Fruit fly (Drosophila melanogaster) whole organism, embryonic: ENCODE data around the gene Cpr67Fa1.

Source experiments
- Atf6 ChIP-seq: fragments of 200-800 bp; sonication (Bioruptor generic); IDR thresholded peaks from 2 replicates; pipeline ENCODE4 v1.3.6; 2022; ENCODE audit warnings: missing biosample characterization, missing genetic modification characterization
- B-H2 ChIP-seq: fragments of 200-800 bp; sonication (Bioruptor generic); optimal IDR thresholded peaks from 2 replicates; lab custom pipeline; 2018; ENCODE audit warnings: missing biosample characterization, mild to moderate bottlenecking, missing genetic modification characterization
- CG1024 ChIP-seq: fragments of 200-800 bp; sonication (Bioruptor generic); IDR thresholded peaks from 2 replicates; pipeline ENCODE4 v1.3.6; 2022; ENCODE audit warnings: missing biosample characterization, missing genetic modification characterization
- CG11093 ChIP-seq: fragments of 200-800 bp; sonication (Bioruptor generic); IDR thresholded peaks from 3 replicates; pipeline ENCODE4 v1.3.6; 2022; ENCODE audit warnings: missing biosample characterization, missing genetic modification characterization
- CG12744 ChIP-seq: fragments of 200-800 bp; sonication (Bioruptor generic); optimal IDR thresholded peaks from 2 replicates; lab custom pipeline; 2016; ENCODE audit warnings: missing biosample characterization, missing genetic modification characterization
- CG13287 ChIP-seq: fragments of 200-800 bp; sonication (Bioruptor generic); IDR thresholded peaks from 2 replicates; pipeline ENCODE4 v1.3.6; 2022; ENCODE audit warnings: missing biosample characterization, missing genetic modification characterization; ENCODE audit not compliant: partially characterized antibody
- CG1529 ChIP-seq: fragments of 200-800 bp; sonication (Bioruptor generic); optimal IDR thresholded peaks from 3 replicates; lab custom pipeline; 2018; ENCODE audit warnings: missing biosample characterization, missing genetic modification characterization
- CG16815 ChIP-seq: fragments of 200-800 bp; sonication (Bioruptor generic); optimal IDR thresholded peaks from 3 replicates; lab custom pipeline; 2017; ENCODE audit warnings: missing biosample characterization, mild to moderate bottlenecking, missing genetic modification characterization
- CG17361 ChIP-seq: fragments of 200-800 bp; sonication (Bioruptor generic); IDR thresholded peaks from 3 replicates; pipeline ENCODE4 v1.3.6; 2022; ENCODE audit warnings: missing biosample characterization, missing genetic modification characterization
- CG18476 ChIP-seq: fragments of 200-800 bp; sonication (Bioruptor generic); optimal IDR thresholded peaks from 2 replicates; lab custom pipeline; 2016; ENCODE audit warnings: missing biosample characterization, mild to moderate bottlenecking, missing genetic modification characterization
- CG2199 ChIP-seq: fragments of 200-800 bp; sonication (Bioruptor generic); IDR thresholded peaks from 3 replicates; pipeline ENCODE4 v1.3.6; 2022; ENCODE audit warnings: missing biosample characterization, missing genetic modification characterization
- CG30403 ChIP-seq: fragments of 200-800 bp; sonication (Bioruptor generic); optimal IDR thresholded peaks from 3 replicates; lab custom pipeline; 2016; ENCODE audit warnings: missing biosample characterization, missing genetic modification characterization
- CG31224 ChIP-seq: fragments of 200-800 bp; sonication (Bioruptor generic); IDR thresholded peaks from 2 replicates; pipeline ENCODE4 v1.3.6; 2022; ENCODE audit warnings: missing biosample characterization, missing genetic modification characterization
- CG4282 ChIP-seq: fragments of 200-800 bp; sonication (Bioruptor generic); optimal IDR thresholded peaks from 2 replicates; lab custom pipeline; 2016; ENCODE audit warnings: missing biosample characterization, missing genetic modification characterization
- CG4730 ChIP-seq: fragments of 200-800 bp; sonication (Bioruptor generic); IDR thresholded peaks from 2 replicates; pipeline ENCODE4 v1.3.6; 2022; ENCODE audit warnings: missing biosample characterization, missing genetic modification characterization
- CG6175 ChIP-seq: fragments of 200-800 bp; sonication (Bioruptor generic); IDR thresholded peaks from 3 replicates; pipeline ENCODE4 v1.3.6; 2022; ENCODE audit warnings: missing biosample characterization, missing genetic modification characterization
- CG6683 ChIP-seq: fragments of 200-800 bp; sonication (Bioruptor generic); optimal IDR thresholded peaks from 2 replicates; lab custom pipeline; 2017; ENCODE audit warnings: missing biosample characterization, mild to moderate bottlenecking, missing genetic modification characterization, missing genetic modification reagents
- CG7745 ChIP-seq: fragments of 200-800 bp; sonication (Bioruptor generic); optimal IDR thresholded peaks from 2 replicates; lab custom pipeline; 2018; ENCODE audit warnings: missing biosample characterization, mild to moderate bottlenecking, missing genetic modification characterization, moderate library complexity
- CG7963 ChIP-seq: fragments of 200-800 bp; sonication (Bioruptor generic); IDR thresholded peaks from 3 replicates; pipeline ENCODE4 v1.3.6; 2022; ENCODE audit warnings: missing biosample characterization, missing genetic modification characterization; ENCODE audit not compliant: partially characterized antibody
- CG8089 ChIP-seq: fragments of 200-800 bp; sonication (Bioruptor generic); optimal IDR thresholded peaks from 3 replicates; lab custom pipeline; 2016; ENCODE audit warnings: missing biosample characterization, missing genetic modification characterization
- CG8478 ChIP-seq: fragments of >200 bp; optimal IDR thresholded peaks from 2 replicates; lab custom pipeline; 2018
- CG8765 ChIP-seq: fragments of 200-800 bp; sonication (Bioruptor generic); IDR thresholded peaks from 2 replicates; pipeline ENCODE4 v1.3.6; 2022; ENCODE audit warnings: missing biosample characterization, missing genetic modification characterization
- CG8944 ChIP-seq: fragments of 200-800 bp; sonication (Bioruptor generic); optimal IDR thresholded peaks from 3 replicates; lab custom pipeline; 2016; ENCODE audit warnings: missing biosample characterization, missing genetic modification characterization
- CkIIα-i1 ChIP-seq: fragments of 200-800 bp; sonication (Bioruptor generic); IDR thresholded peaks from 2 replicates; pipeline ENCODE4 v1.3.6; 2022; ENCODE audit warnings: missing biosample characterization, missing genetic modification characterization
- Dll ChIP-seq: fragments of 200-800 bp; sonication (Bioruptor generic); IDR thresholded peaks from 4 replicates; pipeline ENCODE4 v1.3.6; 2022; ENCODE audit warnings: missing biosample characterization, missing genetic modification characterization; ENCODE audit not compliant: partially characterized antibody
- Doc2 ChIP-seq: fragments of 200-800 bp; sonication (Bioruptor generic); IDR thresholded peaks from 2 replicates; pipeline ENCODE4 v1.3.6; 2022; ENCODE audit warnings: missing biosample characterization, missing genetic modification characterization
- Hr3 ChIP-seq: fragments of 200-800 bp; sonication (Bioruptor generic); optimal IDR thresholded peaks from 3 replicates; lab custom pipeline; 2016; ENCODE audit warnings: missing biosample characterization, missing genetic modification characterization
- Hsf ChIP-seq: fragments of 200-800 bp; sonication (Bioruptor generic); optimal IDR thresholded peaks from 3 replicates; lab custom pipeline; 2016; ENCODE audit warnings: missing biosample characterization, missing genetic modification characterization
- Nf-YB ChIP-seq: fragments of 200-800 bp; sonication (Bioruptor generic); optimal IDR thresholded peaks from 3 replicates; lab custom pipeline; 2019; ENCODE audit warnings: missing biosample characterization, mild to moderate bottlenecking, missing genetic modification characterization, moderate library complexity
- Sox102F ChIP-seq: fragments of 200-800 bp; sonication (Bioruptor generic); optimal IDR thresholded peaks from 2 replicates; lab custom pipeline; 2018; ENCODE audit warnings: missing biosample characterization, mild to moderate bottlenecking, missing genetic modification characterization, moderate library complexity
- Sry-β ChIP-seq: fragments of 200-800 bp; sonication (Bioruptor generic); optimal IDR thresholded peaks from 2 replicates; lab custom pipeline; 2018; ENCODE audit warnings: missing biosample characterization, mild to moderate bottlenecking, missing genetic modification characterization, moderate library complexity
- TFAM ChIP-seq: fragments of 200-800 bp; sonication (Bioruptor generic); optimal IDR thresholded peaks from 2 replicates; lab custom pipeline; 2017; ENCODE audit warnings: missing biosample characterization, missing genetic modification characterization, inconsistent platforms
- bigmax ChIP-seq: fragments of 200-800 bp; sonication (Bioruptor generic); optimal IDR thresholded peaks from 2 replicates; lab custom pipeline; 2018; ENCODE audit warnings: missing biosample characterization, mild to moderate bottlenecking, missing genetic modification characterization
- caup ChIP-seq: fragments of 200-800 bp; sonication (Bioruptor generic); optimal IDR thresholded peaks from 3 replicates; lab custom pipeline; 2017; ENCODE audit warnings: missing biosample characterization, mild to moderate bottlenecking, missing genetic modification characterization, moderate library complexity; ENCODE audit not compliant: severe bottlenecking
- ci ChIP-seq: fragments of 200-800 bp; sonication (Bioruptor generic); IDR thresholded peaks from 3 replicates; pipeline ENCODE4 v1.3.6; 2022; ENCODE audit warnings: missing biosample characterization, missing genetic modification characterization
- cwo ChIP-seq: fragments of 200-800 bp; sonication (Bioruptor generic); optimal IDR thresholded peaks from 3 replicates; lab custom pipeline; 2017; ENCODE audit warnings: missing biosample characterization, missing genetic modification characterization, mild to moderate bottlenecking, moderate library complexity, missing genetic modification reagents
- da ChIP-seq: fragments of 200-800 bp; sonication (Bioruptor generic); optimal IDR thresholded peaks from 2 replicates; lab custom pipeline; 2016; ENCODE audit warnings: missing biosample characterization, missing genetic modification characterization
- danr ChIP-seq: fragments of 200-800 bp; sonication (Bioruptor generic); IDR thresholded peaks from 2 replicates; pipeline ENCODE4 v1.3.6; 2022; ENCODE audit warnings: missing biosample characterization, missing genetic modification characterization
- dysf ChIP-seq: fragments of 200-800 bp; sonication (Bioruptor generic); IDR thresholded peaks from 3 replicates; pipeline ENCODE4 v1.3.6; 2022; ENCODE audit warnings: missing biosample characterization, missing genetic modification characterization
- fd3F ChIP-seq: fragments of 200-800 bp; sonication (Bioruptor generic); optimal IDR thresholded peaks from 2 replicates; lab custom pipeline; 2018; ENCODE audit warnings: missing biosample characterization, mild to moderate bottlenecking, missing genetic modification characterization, moderate library complexity
- grn ChIP-seq: fragments of 200-800 bp; sonication (Bioruptor generic); optimal IDR thresholded peaks from 3 replicates; lab custom pipeline; 2017; ENCODE audit warnings: missing biosample characterization, missing genetic modification characterization
- jigr1 ChIP-seq: fragments of 200-800 bp; sonication (Bioruptor generic); IDR thresholded peaks from 3 replicates; pipeline ENCODE4 v1.3.6; 2022; ENCODE audit warnings: missing biosample characterization, missing genetic modification characterization
- jumu ChIP-seq: fragments of 200-800 bp; sonication (Bioruptor generic); optimal IDR thresholded peaks from 3 replicates; lab custom pipeline; 2016; ENCODE audit warnings: missing biosample characterization, missing genetic modification characterization
- nerfin-2 ChIP-seq: fragments of 200-800 bp; sonication (Bioruptor generic); IDR thresholded peaks from 2 replicates; pipeline ENCODE4 v1.3.6; 2022; ENCODE audit warnings: missing biosample characterization, missing genetic modification characterization; ENCODE audit not compliant: partially characterized antibody
- nom ChIP-seq: fragments of 200-800 bp; sonication (Bioruptor generic); optimal IDR thresholded peaks from 2 replicates; lab custom pipeline; 2017; ENCODE audit warnings: missing biosample characterization, missing genetic modification characterization, mild to moderate bottlenecking, moderate library complexity, missing genetic modification reagents
- pros ChIP-seq: fragments of 200-800 bp; sonication (Bioruptor generic); optimal IDR thresholded peaks from 3 replicates; lab custom pipeline; 2019; ENCODE audit warnings: missing biosample characterization, mild to moderate bottlenecking, missing genetic modification characterization, moderate library complexity
- run ChIP-seq: fragments of 200-800 bp; sonication (Bioruptor generic); optimal IDR thresholded peaks from 3 replicates; lab custom pipeline; 2018; ENCODE audit warnings: missing biosample characterization, mild to moderate bottlenecking, missing genetic modification characterization
- sc ChIP-seq, 3 experiments: fragments of >200 bp in 2 of 3; fragments of 200-800 bp in 1 of 3; sonication (Bioruptor generic) in 1 of 3; optimal IDR thresholded peaks; 2 replicates in 2 of 3; 3 replicates in 1 of 3; lab custom pipeline; 2017; ENCODE audit warnings: mild to moderate bottlenecking in 1 of 3, missing biosample characterization in 1 of 3, missing genetic modification characterization in 1 of 3, missing genetic modification reagents in 1 of 3
- tap ChIP-seq: fragments of 200-800 bp; optimal IDR thresholded peaks from 3 replicates; lab custom pipeline; 2019; ENCODE audit warnings: missing biosample characterization, mild to moderate bottlenecking, missing genetic modification characterization, moderate library complexity
- zf30C ChIP-seq: fragments of 200-800 bp; sonication (Bioruptor generic); optimal IDR thresholded peaks from 3 replicates; lab custom pipeline; 2018; ENCODE audit warnings: missing biosample characterization, mild to moderate bottlenecking, missing genetic modification characterization

Cpr67Fa1 gene

DNA sequence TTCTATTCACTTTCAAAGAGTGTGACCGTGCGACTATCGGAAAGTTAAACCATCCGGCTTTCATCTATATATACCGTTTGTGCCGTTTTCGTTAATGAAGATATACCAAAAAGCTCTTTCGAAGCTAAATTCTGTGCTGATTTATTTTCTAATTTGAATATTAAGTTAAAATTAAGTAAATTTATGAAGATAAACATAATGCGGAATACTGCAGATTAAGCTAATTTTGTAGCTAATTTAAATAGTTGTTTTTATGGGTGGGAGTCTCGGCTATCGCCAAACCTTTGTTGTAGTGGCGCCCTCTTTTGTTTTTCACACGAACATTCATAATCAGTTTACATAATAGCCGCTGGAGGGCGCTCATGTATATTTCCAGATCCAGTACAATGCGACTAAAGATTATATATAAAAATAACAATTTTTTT, 9.3 kb downstream of the Cpr67Fa1 start, which contains the start of gene Aps (continued):
- peak; percentile 12 for TF ChIP-seq fd3F (GFP tag; lab: Kevin White, UChicago)
- TF ChIP-seq CG8944 (GFP tag; lab: Kevin White, UChicago), result peak; percentile 28
- no peak for TF ChIP-seq CG4282 (GFP tag; lab: Kevin White, UChicago)
- TF ChIP-seq danr (GFP tag; lab: Robert Waterston, UW), result 0 out of 2 replicates have a peak, but pooled peaks have one; percentile 5
- no peak for TF ChIP-seq CG31224
- TF ChIP-seq CG6175 (GFP tag; lab: Robert Waterston, UW), result no peak
- TF ChIP-seq CkIIα-i1, result no peak
- peak; percentile 16 for TF ChIP-seq CG18476 (GFP tag; lab: Kevin White, UChicago)
- TF ChIP-seq dysf (GFP tag; lab: Robert Waterston, UW), result peak; percentile 57; the same call in 2 of the 3 replicates
- TF ChIP-seq Atf6, result peak; percentile 12; the same call in 1 of the 2 replicates
- TF ChIP-seq CG7963, result no peak
- TF ChIP-seq jigr1 (GFP tag; lab: Robert Waterston, UW), result no peak
- TF ChIP-seq tap (tag; lab: Kevin White, UChicago), result no peak
- TF ChIP-seq CG13287 (GFP tag; lab: Robert Waterston, UW), result no peak
- TF ChIP-seq CG1529 (GFP tag; lab: Kevin White, UChicago), result no peak
- peak; percentile 1 for TF ChIP-seq cwo (GFP tag; lab: Kevin White, UChicago)
- TF ChIP-seq sc (optimal IDR thresholded peaks at IDR 0.05; lab: Kevin White, UChicago), result no peak
- no peak for TF ChIP-seq sc (GFP tag; optimal IDR thresholded peaks at IDR 0.05; lab: Kevin White, UChicago)
- TF ChIP-seq CG8765, result no peak
- no peak for TF ChIP-seq pros (GFP tag; lab: Kevin White, UChicago)
- no peak for TF ChIP-seq zf30C
- no peak for TF ChIP-seq CG11093 (GFP tag; lab: Robert Waterston, UW)
- TF ChIP-seq nerfin-2 (GFP tag; lab: Robert Waterston, UW), result no peak
- no peak for TF ChIP-seq Doc2
- no peak for TF ChIP-seq caup (GFP tag; lab: Kevin White, UChicago)
- no peak for TF ChIP-seq CG6683
- TF ChIP-seq grn, result no peak
- TF ChIP-seq Hr3 (GFP tag; lab: Kevin White, UChicago), result peak; percentile 60
- no peak for TF ChIP-seq CG12744 (GFP tag; lab: Kevin White, UChicago)
- peak; percentile 71 for TF ChIP-seq CG30403 (GFP tag; lab: Kevin White, UChicago)
- no peak for TF ChIP-seq CG7745 (tag; lab: Kevin White, UChicago)
- TF ChIP-seq CG16815 (GFP tag; lab: Kevin White, UChicago), result peak; percentile 15
- TF ChIP-seq B-H2 (GFP tag; lab: Kevin White, UChicago), result peak; percentile 19
- peak; percentile 68 for TF ChIP-seq Hsf (GFP tag; lab: Kevin White, UChicago)
- TF ChIP-seq jumu, result peak; percentile 15
- TF ChIP-seq da (GFP tag; lab: Kevin White, UChicago), result no peak
- peak; percentile 47; the same call in 1 of the 3 replicates for TF ChIP-seq CG2199 (GFP tag; lab: Robert Waterston, UW)
- no peak for TF ChIP-seq run (tag; lab: Kevin White, UChicago)
- TF ChIP-seq CG4730 (GFP tag; lab: Robert Waterston, UW), result peak; percentile 53
- TF ChIP-seq Nf-YB (GFP tag; lab: Kevin White, UChicago), result peak; percentile 18
- TF ChIP-seq Dll, result no peak
- no peak for TF ChIP-seq TFAM (GFP tag; lab: Kevin White, UChicago)
- no peak for TF ChIP-seq nom (GFP tag; lab: Kevin White, UChicago)
- peak; percentile 58; the same call in 1 of the 2 replicates for TF ChIP-seq CG1024 (GFP tag; lab: Robert Waterston, UW)
- TF ChIP-seq CG17361 (GFP tag; lab: Robert Waterston, UW), result 0 out of 3 replicates have a peak, but pooled peaks have one; percentile 28
- TF ChIP-seq CG8089 (GFP tag; lab: Kevin White, UChicago), result no peak
- TF ChIP-seq Sox102F (GFP tag; lab: Kevin White, UChicago), result peak; percentile 49
- TF ChIP-seq CG8478 (lab: Kevin White, UChicago), result no peak
- no peak for TF ChIP-seq bigmax
- TF ChIP-seq ci (GFP tag; lab: Robert Waterston, UW), result peak; percentile 77
- TF ChIP-seq Sry-β (GFP tag; lab: Kevin White, UChicago), result no peak
